Worm (Caenorhabditis elegans) whole organism, young adult: ENCODE measurements around the gene C10C6.3.

ENCODE experiments used
- B0019.2 ChIP-seq: fragments of 200-800 bp; sonication (Bioruptor generic); conservative IDR thresholded peaks from 2 replicates; pipeline ENCODE4 v1.3.6; 2022; ENCODE audit warnings: missing genetic modification reagents, missing genetic modification characterization, missing compliant biosample characterization
- B0035.1 ChIP-seq: sonication (generic microtip); optimal IDR thresholded peaks from 2 replicates; lab custom pipeline; 2016; ENCODE audit warnings: missing genetic modification characterization, mild to moderate bottlenecking, missing compliant biosample characterization, missing genotype, missing genetic modification reagents
- B0336.3 ChIP-seq: fragments of 200-800 bp; sonication (Bioruptor generic); IDR thresholded peaks from 2 replicates; pipeline ENCODE4 v1.3.6; 2022; ENCODE audit warnings: missing genetic modification characterization, missing compliant biosample characterization
- F33H1.4 ChIP-seq: fragments of 200-800 bp; sonication (Bioruptor generic); IDR thresholded peaks from 2 replicates; pipeline ENCODE4 v1.3.6; 2022; ENCODE audit warnings: missing genetic modification reagents, missing genetic modification characterization, missing compliant biosample characterization
- F49E8.2 ChIP-seq: sonication (generic microtip); optimal IDR thresholded peaks from 3 replicates; lab custom pipeline; 2017; ENCODE audit warnings: missing genetic modification characterization, mild to moderate bottlenecking, missing compliant biosample characterization, antibody characterized with exemption, moderate library complexity; ENCODE audit not compliant: insufficient read depth
- F57C9.4 ChIP-seq: sonication (generic microtip); optimal IDR thresholded peaks from 2 replicates; lab custom pipeline; 2017; ENCODE audit warnings: mild to moderate bottlenecking, missing genetic modification characterization, missing compliant biosample characterization
- K11D2.4 ChIP-seq: fragments of 200-800 bp; sonication (Bioruptor generic); IDR thresholded peaks from 2 replicates; pipeline ENCODE4 v1.3.6; 2022; ENCODE audit warnings: missing genetic modification reagents, missing genetic modification characterization, missing compliant biosample characterization
- Y56A3A.18 ChIP-seq: fragments of 200-800 bp; sonication (Bioruptor generic); IDR thresholded peaks from 2 replicates; pipeline ENCODE4 v1.3.6; 2022; ENCODE audit warnings: missing genetic modification reagents, missing genetic modification characterization, missing compliant biosample characterization
- Y67H2A.10 ChIP-seq: fragments of 200-800 bp; sonication (Bioruptor generic); conservative IDR thresholded peaks from 2 replicates; pipeline ENCODE4 v1.3.6; 2022; ENCODE audit warnings: missing genetic modification reagents, missing genetic modification characterization, missing compliant biosample characterization
- ama-1 ChIP-seq, 3 experiments: fragments of 150-350 bp in 1 of 3; sonication (generic microtip) in 2 of 3; optimal IDR thresholded peaks; 2 replicates each; lab custom pipeline; 2014 to 2018; ENCODE audit warnings: missing biosample characterization in 2 of 3, missing genetic modification characterization in 2 of 3, missing genetic modification reagents in 2 of 3
- aptf-2 ChIP-seq: fragments of 200-800 bp; sonication (Bioruptor generic); conservative IDR thresholded peaks from 2 replicates; pipeline ENCODE4 v1.3.6; 2022; ENCODE audit warnings: missing genetic modification reagents, missing genetic modification characterization, missing compliant biosample characterization
- attf-5 ChIP-seq: fragments of 200-800 bp; sonication (Bioruptor generic); optimal IDR thresholded peaks from 2 replicates; lab custom pipeline; 2018; ENCODE audit warnings: mild to moderate bottlenecking, missing genetic modification characterization, missing compliant biosample characterization
- attf-6 ChIP-seq: fragments of 200-800 bp; sonication (Bioruptor generic); IDR thresholded peaks from 2 replicates; pipeline ENCODE4 v1.3.6; 2022; ENCODE audit warnings: missing genetic modification reagents, missing genetic modification characterization, missing compliant biosample characterization
- bed-1 ChIP-seq: fragments of 200-800 bp; sonication (Bioruptor generic); IDR thresholded peaks from 2 replicates; pipeline ENCODE4 v1.3.6; 2022; ENCODE audit warnings: missing genetic modification reagents, missing genetic modification characterization, missing compliant biosample characterization
- ccch-3 ChIP-seq: fragments of 200-800 bp; sonication (Bioruptor generic); optimal IDR thresholded peaks from 2 replicates; lab custom pipeline; 2018; ENCODE audit warnings: mild to moderate bottlenecking, missing genetic modification characterization, missing compliant biosample characterization
- cebp-1 ChIP-seq, 2 experiments: fragments of 200-800 bp in 1 of 2; sonication (Bioruptor generic) in 1 of 2; sonication (generic microtip) in 1 of 2; IDR thresholded peaks in 1 of 2; optimal IDR thresholded peaks in 1 of 2; 2 replicates each; pipeline versions ENCODE4 v1.3.6 to Lab custom; 2017 to 2022; ENCODE audit warnings: missing compliant biosample characterization in 2 of 2, missing genetic modification characterization in 2 of 2, mild to moderate bottlenecking in 1 of 2, missing genetic modification reagents in 1 of 2, moderate library complexity in 1 of 2
- cebp-2 ChIP-seq: fragments of 200-800 bp; sonication (Bioruptor generic); IDR thresholded peaks from 2 replicates; pipeline ENCODE4 v1.3.6; 2022; ENCODE audit warnings: missing genetic modification characterization, missing compliant biosample characterization
- chd-7 ChIP-seq: sonication (generic microtip); optimal IDR thresholded peaks from 2 replicates; lab custom pipeline; 2016; ENCODE audit warnings: mild to moderate bottlenecking, missing genetic modification characterization, moderate library complexity, missing compliant biosample characterization
- dpff-1 ChIP-seq: sonication (generic microtip); optimal IDR thresholded peaks from 2 replicates; lab custom pipeline; 2017; ENCODE audit warnings: mild to moderate bottlenecking, missing genetic modification characterization, missing compliant biosample characterization
- efl-1 ChIP-seq: fragments of 150-350 bp; optimal IDR thresholded peaks from 2 replicates; lab custom pipeline; 2014; ENCODE audit warnings: missing biosample characterization, missing genetic modification reagents, missing genetic modification characterization
- egl-18 ChIP-seq: fragments of 200-800 bp; sonication (Bioruptor generic); IDR thresholded peaks from 2 replicates; pipeline ENCODE4 v1.3.6; 2022; ENCODE audit warnings: missing genetic modification reagents, missing genetic modification characterization, missing compliant biosample characterization
- ekl-4 ChIP-seq: fragments of 200-800 bp; sonication (Bioruptor generic); IDR thresholded peaks from 2 replicates; pipeline ENCODE4 v1.3.6; 2022; ENCODE audit warnings: missing genetic modification reagents, missing genetic modification characterization, missing compliant biosample characterization
- hsf-1 ChIP-seq: fragments of 200-800 bp; sonication (Bioruptor generic); IDR thresholded peaks from 2 replicates; pipeline ENCODE4 v1.3.6; 2022; ENCODE audit warnings: missing genetic modification reagents, missing genetic modification characterization, missing compliant biosample characterization
- let-607 ChIP-seq, 2 experiments: fragments of 200-800 bp in 1 of 2; sonication (Bioruptor generic) in 1 of 2; sonication (generic microtip) in 1 of 2; optimal IDR thresholded peaks; 2 replicates each; lab custom pipeline; 2016 to 2018; ENCODE audit warnings: mild to moderate bottlenecking in 2 of 2, missing compliant biosample characterization in 2 of 2, missing genetic modification characterization in 2 of 2, moderate library complexity in 2 of 2, missing genotype in 1 of 2
- lin-54 ChIP-seq: fragments of 200-800 bp; sonication (Bioruptor generic); optimal IDR thresholded peaks from 2 replicates; lab custom pipeline; 2018; ENCODE audit warnings: mild to moderate bottlenecking, missing genetic modification characterization, missing compliant biosample characterization
- lir-1 ChIP-seq: fragments of 200-800 bp; sonication (Bioruptor generic); conservative IDR thresholded peaks from 2 replicates; pipeline ENCODE4 v1.3.6; 2022; ENCODE audit warnings: missing genetic modification reagents, missing genetic modification characterization, missing compliant biosample characterization
- madf-3 ChIP-seq: fragments of 200-800 bp; sonication (Bioruptor generic); IDR thresholded peaks from 2 replicates; pipeline ENCODE4 v1.3.6; 2022; ENCODE audit warnings: missing genetic modification reagents, missing genetic modification characterization, missing compliant biosample characterization
- madf-6 ChIP-seq: fragments of 200-800 bp; sonication (Bioruptor generic); IDR thresholded peaks from 2 replicates; pipeline ENCODE4 v1.3.6; 2022; ENCODE audit warnings: missing genetic modification reagents, missing genetic modification characterization, missing compliant biosample characterization
- madf-8 ChIP-seq: fragments of 200-800 bp; sonication (Bioruptor generic); conservative IDR thresholded peaks from 2 replicates; pipeline ENCODE4 v1.3.6; 2022; ENCODE audit warnings: missing genetic modification reagents, missing genetic modification characterization, missing compliant biosample characterization
- nfya-1 ChIP-seq: sonication (generic microtip); optimal IDR thresholded peaks from 2 replicates; lab custom pipeline; 2017; ENCODE audit warnings: antibody characterized with exemption, missing compliant biosample characterization, missing genetic modification characterization, borderline replicate concordance; ENCODE audit not compliant: insufficient read depth
- nhr-80 ChIP-seq: sonication (generic microtip); optimal IDR thresholded peaks from 2 replicates; lab custom pipeline; 2016; ENCODE audit warnings: missing genetic modification characterization, missing compliant biosample characterization
- pbrm-1 ChIP-seq: fragments of 200-800 bp; sonication (Bioruptor generic); IDR thresholded peaks from 2 replicates; pipeline ENCODE4 v1.3.6; 2022; ENCODE audit warnings: missing genetic modification reagents, missing genetic modification characterization, missing compliant biosample characterization
- rcor-1 ChIP-seq: fragments of 200-800 bp; sonication (Bioruptor generic); IDR thresholded peaks from 2 replicates; pipeline ENCODE4 v1.3.6; 2022; ENCODE audit warnings: missing genetic modification reagents, missing genetic modification characterization, missing compliant biosample characterization
- repo-1 ChIP-seq: sonication (generic microtip); optimal IDR thresholded peaks from 2 replicates; lab custom pipeline; 2017; ENCODE audit warnings: mild to moderate bottlenecking, missing genetic modification characterization, missing compliant biosample characterization
- sdz-38 ChIP-seq: sonication (generic microtip); optimal IDR thresholded peaks from 2 replicates; lab custom pipeline; 2016; ENCODE audit warnings: missing genotype, missing genetic modification characterization, missing compliant biosample characterization
- snpc-3.4 ChIP-seq: sonication (generic microtip); optimal IDR thresholded peaks from 2 replicates; lab custom pipeline; 2017; ENCODE audit warnings: missing genetic modification characterization, mild to moderate bottlenecking, missing compliant biosample characterization, antibody characterized with exemption, moderate library complexity, missing genotype, missing genetic modification reagents
- tbp1 ChIP-seq: fragments of 200-800 bp; sonication (Bioruptor generic); optimal IDR thresholded peaks from 2 replicates; lab custom pipeline; 2018; ENCODE audit warnings: mild to moderate bottlenecking, missing genetic modification characterization, missing compliant biosample characterization
- tlf-1 ChIP-seq: fragments of 200-800 bp; sonication (Bioruptor generic); optimal IDR thresholded peaks from 2 replicates; lab custom pipeline; 2018; ENCODE audit warnings: mild to moderate bottlenecking, missing genetic modification characterization, missing compliant biosample characterization
- zfh-2 ChIP-seq: fragments of 200-800 bp; sonication (Bioruptor generic); conservative IDR thresholded peaks from 2 replicates; pipeline ENCODE4 v1.3.6; 2022; ENCODE audit warnings: missing genetic modification reagents, missing genetic modification characterization, missing compliant biosample characterization
- ztf-18 ChIP-seq: sonication (generic microtip); optimal IDR thresholded peaks from 2 replicates; lab custom pipeline; 2016; ENCODE audit warnings: missing genotype, mild to moderate bottlenecking, missing genetic modification characterization, missing compliant biosample characterization
- ztf-22 ChIP-seq: fragments of 200-800 bp; sonication (Bioruptor generic); optimal IDR thresholded peaks from 2 replicates; lab custom pipeline; 2018; ENCODE audit warnings: mild to moderate bottlenecking, missing genetic modification characterization, moderate library complexity, missing compliant biosample characterization
- ztf-26 ChIP-seq: sonication (generic microtip); optimal IDR thresholded peaks from 2 replicates; lab custom pipeline; 2017; ENCODE audit warnings: missing genetic modification characterization, missing compliant biosample characterization

The C10C6.3 gene

DNA sequence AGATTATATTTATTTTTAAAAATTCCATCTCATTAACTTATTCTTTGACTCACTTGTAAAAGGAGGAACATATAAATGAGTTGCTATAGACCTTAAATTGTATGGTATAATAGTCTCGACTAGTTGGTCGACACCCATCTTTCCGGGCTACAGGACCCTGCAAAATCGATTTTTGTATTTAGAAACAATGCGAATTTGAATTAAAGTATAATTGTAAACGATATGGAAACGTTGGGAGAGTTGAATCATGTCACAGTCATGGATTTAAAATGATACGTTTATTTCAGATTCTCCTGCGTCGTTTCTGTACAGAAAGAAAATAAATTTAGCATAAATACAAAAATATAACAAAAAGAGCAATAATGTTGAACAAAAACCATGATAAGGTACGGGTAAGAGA lies 14.1 kb upstream of the C10C6.3 start, which contains the start of gene catp-8:
Gene catp-8, minus strand, starts transcription at position 157 of the 400 bp plus-strand sequence.
- TF ChIP-seq ztf-22 (GFP tag; lab: Kevin White, UChicago) (no peak), lir-1 (GFP tag; lab: Robert Waterston, UW) (no peak), nhr-80 (tag; lab: Kevin White, UChicago) (peak; percentile 7), chd-7 (tag; lab: Kevin White, UChicago) (no peak), attf-6 (GFP tag; lab: Robert Waterston, UW) (peak; percentile 8; the same call in 1 of the 2 replicates), madf-8 (no peak), zfh-2 (GFP tag; lab: Robert Waterston, UW) (no peak), hsf-1 (GFP tag; lab: Robert Waterston, UW) (peak; percentile 66), lin-54 (GFP tag; lab: Kevin White, UChicago) (peak; percentile 24), ztf-26 (tag; lab: Kevin White, UChicago) (no peak), ama-1 (optimal IDR thresholded peaks at IDR 0.05; lab: Kevin White, UChicago) (peak; percentile 20), ama-1 (GFP tag; optimal IDR thresholded peaks at IDR 0.05; lab: Kevin White, UChicago) (peak in 1 of 2 experiments; percentile 71), ccch-3 (GFP tag; lab: Kevin White, UChicago) (no peak), tbp1 (GFP tag; lab: Kevin White, UChicago) (peak; percentile 6), cebp-2 (0 out of 2 replicates have a peak, but pooled peaks have one; percentile 41), cebp-1 (GFP tag; IDR thresholded peaks at IDR 0.05; lab: Robert Waterston, UW) (no peak), cebp-1 (tag; optimal IDR thresholded peaks at IDR 0.05; lab: Kevin White, UChicago) (peak; percentile 25), madf-6 (GFP tag; lab: Robert Waterston, UW) (peak; percentile 56), ekl-4 (GFP tag; lab: Robert Waterston, UW) (peak; percentile 59; the same call in 1 of the 2 replicates), pbrm-1 (GFP tag; lab: Robert Waterston, UW) (peak; percentile 8; the same call in 1 of the 2 replicates), egl-18 (GFP tag; lab: Robert Waterston, UW) (0 out of 2 replicates have a peak, but pooled peaks have one; percentile 14), efl-1 (GFP tag; lab: Kevin White, UChicago) (no peak), attf-5 (GFP tag; lab: Kevin White, UChicago) (peak; percentile 17), sdz-38 (tag; lab: Kevin White, UChicago) (no peak), madf-3 (GFP tag; lab: Robert Waterston, UW) (peak; percentile 69; the same call in 1 of the 2 replicates), snpc-3.4 (tag; lab: Kevin White, UChicago) (peak; percentile 20), nfya-1 (tag; lab: Kevin White, UChicago) (no peak), Y67H2A.10 (GFP tag; lab: Robert Waterston, UW) (no peak), tlf-1 (GFP tag; lab: Kevin White, UChicago) (peak; percentile 56), repo-1 (tag; lab: Kevin White, UChicago) (peak; percentile 29), K11D2.4 (GFP tag; lab: Robert Waterston, UW) (no peak), rcor-1 (GFP tag; lab: Robert Waterston, UW) (no peak), ztf-18 (no peak), F33H1.4 (GFP tag; lab: Robert Waterston, UW) (peak; percentile 28; the same call in 1 of the 2 replicates), bed-1 (GFP tag; lab: Robert Waterston, UW) (no peak), B0019.2 (GFP tag; lab: Robert Waterston, UW) (no peak), let-607 (tag; optimal IDR thresholded peaks at IDR 0.05; lab: Kevin White, UChicago) (peak in 1 of 2 experiments; percentile 14), B0336.3 (GFP tag; lab: Robert Waterston, UW) (peak; percentile 57; the same call in 1 of the 2 replicates), F57C9.4 (tag; lab: Kevin White, UChicago) (no peak), aptf-2 (GFP tag; lab: Robert Waterston, UW) (no peak), dpff-1 (no peak), Y56A3A.18 (no peak), F49E8.2 (tag; lab: Kevin White, UChicago) (peak; percentile 37), B0035.1 (tag; lab: Kevin White, UChicago) (no peak)
